Worm (Caenorhabditis elegans) whole organism, mixed stage, embryonic: ENCODE results near the gene F59C12.4.

ENCODE experiments used
- elt-3 ChIP-seq: fragments of 150-350 bp; optimal IDR thresholded peaks from 2 replicates; lab custom pipeline; 2014; ENCODE audit warnings: missing biosample characterization, missing genetic modification characterization
- hlh-1 ChIP-seq: fragments of 150-350 bp; optimal IDR thresholded peaks from 2 replicates; lab custom pipeline; 2014; ENCODE audit warnings: missing biosample characterization, missing genetic modification reagents, missing genetic modification characterization
- lin-13 ChIP-seq: fragments of 150-350 bp; optimal IDR thresholded peaks from 2 replicates; lab custom pipeline; 2014; ENCODE audit warnings: missing biosample characterization, missing genetic modification characterization
- lsy-2 ChIP-seq: fragments of 150-350 bp; optimal IDR thresholded peaks from 2 replicates; lab custom pipeline; 2014; ENCODE audit warnings: missing biosample characterization, missing genetic modification characterization
- mab-5 ChIP-seq: fragments of 150-350 bp; optimal IDR thresholded peaks from 2 replicates; lab custom pipeline; 2014; ENCODE audit warnings: missing biosample characterization, missing genetic modification characterization
- mep-1 ChIP-seq: fragments of 150-350 bp; optimal IDR thresholded peaks from 2 replicates; lab custom pipeline; 2017; ENCODE audit warnings: missing biosample characterization, missing genetic modification reagents, missing genetic modification characterization, inconsistent platforms
- nhr-237 ChIP-seq: fragments of 150-350 bp; optimal IDR thresholded peaks from 2 replicates; lab custom pipeline; 2014; ENCODE audit warnings: missing biosample characterization, missing genetic modification characterization
- pha-4 ChIP-seq: fragments of 150-350 bp; optimal IDR thresholded peaks from 2 replicates; lab custom pipeline; 2018; ENCODE audit warnings: missing biosample characterization, missing genetic modification reagents, missing genetic modification characterization
- unc-39 ChIP-seq: fragments of 150-350 bp; optimal IDR thresholded peaks from 2 replicates; lab custom pipeline; 2014; ENCODE audit warnings: missing biosample characterization, missing genetic modification characterization
- unc-62 ChIP-seq: fragments of 150-350 bp; optimal IDR thresholded peaks from 2 replicates; lab custom pipeline; 2014; ENCODE audit warnings: missing biosample characterization, missing genetic modification reagents, missing genetic modification characterization
- ztf-11 ChIP-seq: fragments of 150-350 bp; optimal IDR thresholded peaks from 2 replicates; lab custom pipeline; 2014; ENCODE audit warnings: missing biosample characterization, missing genetic modification characterization

DNA sequence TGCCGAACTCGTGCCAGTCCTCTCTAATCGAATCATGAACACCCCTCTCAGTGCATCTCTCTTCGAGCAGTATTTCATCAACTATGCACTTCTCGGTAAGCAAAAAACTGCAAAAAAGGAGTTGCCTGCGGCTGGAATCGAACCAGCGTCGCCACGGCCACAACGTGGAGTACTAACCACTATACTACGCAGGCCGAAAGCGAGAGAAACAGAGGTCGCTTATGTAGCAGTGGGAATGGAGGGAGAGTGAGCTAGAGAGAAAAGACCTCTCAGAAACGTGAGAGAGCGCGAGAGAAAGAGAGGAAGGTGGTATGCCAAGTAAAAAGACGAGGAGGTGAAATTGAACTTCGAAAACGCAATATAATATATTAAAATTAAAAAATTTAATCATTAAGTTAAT lies 32.3 kb upstream of the F59C12.4 start:
- TF ChIP-seq lsy-2 (tag; lab: Kevin White, UChicago) (peak; percentile 47), ztf-11 (tag; lab: Kevin White, UChicago) (peak; percentile 40), unc-62 (GFP tag; lab: Kevin White, UChicago) (peak; percentile 57), mep-1 (tag; lab: Kevin White, UChicago) (peak; percentile 94), nhr-237 (tag; lab: Kevin White, UChicago) (peak; percentile 71), unc-39 (tag; lab: Kevin White, UChicago) (peak; percentile 72), lin-13 (tag; lab: Kevin White, UChicago) (peak; percentile 82), elt-3 (tag; lab: Kevin White, UChicago) (peak; percentile 67), pha-4 (peak; percentile 77), hlh-1 (tag; lab: Kevin White, UChicago) (peak; percentile 82), mab-5 (tag; lab: Kevin White, UChicago) (no peak)
